Fruit fly (Drosophila melanogaster) whole organism, prepupa: Measurements from ENCODE around the gene CG31051.
A peak's percentile ranks its signal among the peaks of the same experiment; 100 is the strongest.

Source experiments
- Blimp-1 ChIP-seq: fragments of 200-800 bp; sonication (Bioruptor generic); optimal IDR thresholded peaks from 3 replicates; lab custom pipeline; 2017; ENCODE audit warnings: missing biosample characterization, missing genetic modification characterization, mild to moderate bottlenecking, moderate library complexity, missing genetic modification reagents
- CG11294 ChIP-seq: fragments of 200-800 bp; sonication (Bioruptor generic); IDR thresholded peaks from 2 replicates; pipeline ENCODE4 v1.3.6; 2022; ENCODE audit warnings: missing biosample characterization, missing genetic modification characterization
- CG11902 ChIP-seq: fragments of 200-800 bp; sonication (Bioruptor generic); optimal IDR thresholded peaks from 3 replicates; lab custom pipeline; 2016; ENCODE audit warnings: missing biosample characterization, missing genetic modification characterization
- CG3032 ChIP-seq: fragments of 200-800 bp; optimal IDR thresholded peaks from 2 replicates; lab custom pipeline; 2019; ENCODE audit warnings: missing biosample characterization, mild to moderate bottlenecking, missing genetic modification characterization, moderate library complexity
- CG32006 ChIP-seq: fragments of 200-800 bp; sonication (Bioruptor generic); optimal IDR thresholded peaks from 3 replicates; lab custom pipeline; 2017; ENCODE audit warnings: missing biosample characterization, mild to moderate bottlenecking, missing genetic modification characterization
- CG3919 ChIP-seq: fragments of 200-800 bp; sonication (Bioruptor generic); optimal IDR thresholded peaks from 3 replicates; lab custom pipeline; 2016; ENCODE audit warnings: missing biosample characterization, missing genetic modification characterization
- CG6163 ChIP-seq: fragments of 200-800 bp; sonication (Bioruptor generic); IDR thresholded peaks from 3 replicates; pipeline ENCODE4 v1.3.6; 2022; ENCODE audit warnings: missing biosample characterization, missing genetic modification characterization
- CG6276 ChIP-seq: fragments of 200-800 bp; sonication (Bioruptor generic); optimal IDR thresholded peaks from 2 replicates; lab custom pipeline; 2017; ENCODE audit warnings: missing biosample characterization, mild to moderate bottlenecking, missing genetic modification characterization
- CG6792 ChIP-seq: fragments of 200-800 bp; sonication (Bioruptor generic); optimal IDR thresholded peaks from 3 replicates; lab custom pipeline; 2016; ENCODE audit warnings: missing biosample characterization, missing genetic modification characterization
- CG6854 ChIP-seq: fragments of 200-800 bp; sonication (Bioruptor generic); optimal IDR thresholded peaks from 2 replicates; lab custom pipeline; 2017; ENCODE audit warnings: missing biosample characterization, mild to moderate bottlenecking, missing genetic modification characterization
- CG8319 ChIP-seq: fragments of 200-800 bp; sonication (Bioruptor generic); optimal IDR thresholded peaks from 3 replicates; lab custom pipeline; 2016; ENCODE audit warnings: missing biosample characterization, missing genetic modification characterization
- CG8632 ChIP-seq: fragments of 200-800 bp; sonication (Bioruptor generic); optimal IDR thresholded peaks from 3 replicates; lab custom pipeline; 2016; ENCODE audit warnings: missing biosample characterization, missing genetic modification characterization
- CG9139 ChIP-seq: fragments of 200-800 bp; sonication (Bioruptor generic); optimal IDR thresholded peaks from 3 replicates; lab custom pipeline; 2017; ENCODE audit warnings: missing biosample characterization, mild to moderate bottlenecking, missing genetic modification characterization
- Eip78C ChIP-seq: fragments of 200-800 bp; sonication (Bioruptor generic); peaks from one replicate; lab custom pipeline; 2016; ENCODE audit warnings: missing biosample characterization, missing genetic modification characterization
- Eip93F ChIP-seq: fragments of 200-800 bp; sonication (Bioruptor generic); optimal IDR thresholded peaks from 2 replicates; lab custom pipeline; 2016; ENCODE audit warnings: missing biosample characterization, mild to moderate bottlenecking, missing genetic modification characterization
- Gug ChIP-seq: fragments of 200-800 bp; sonication (Bioruptor generic); IDR thresholded peaks from 2 replicates; pipeline ENCODE4 v1.3.6; 2022; ENCODE audit warnings: missing biosample characterization, missing genetic modification characterization
- OdsH ChIP-seq: fragments of 200-800 bp; sonication (Bioruptor generic); optimal IDR thresholded peaks from 3 replicates; lab custom pipeline; 2016; ENCODE audit warnings: missing biosample characterization, missing genetic modification characterization
- Sox102F ChIP-seq: fragments of 200-800 bp; sonication (Bioruptor generic); optimal IDR thresholded peaks from 2 replicates; lab custom pipeline; 2016; ENCODE audit warnings: missing biosample characterization, mild to moderate bottlenecking, missing genetic modification characterization
- achi ChIP-seq: fragments of 200-800 bp; sonication (Bioruptor generic); optimal IDR thresholded peaks from 3 replicates; lab custom pipeline; 2016; ENCODE audit warnings: missing biosample characterization, missing genetic modification characterization
- acj6 ChIP-seq: fragments of 200-800 bp; sonication (Bioruptor generic); optimal IDR thresholded peaks from 3 replicates; lab custom pipeline; 2016; ENCODE audit warnings: missing biosample characterization, missing genetic modification characterization
- eg ChIP-seq: fragments of 200-800 bp; sonication (Bioruptor generic); IDR thresholded peaks from 3 replicates; pipeline ENCODE4 v1.3.6; 2022; ENCODE audit warnings: missing biosample characterization, missing genetic modification characterization
- esn ChIP-seq: fragments of 200-800 bp; sonication (Bioruptor generic); optimal IDR thresholded peaks from 2 replicates; lab custom pipeline; 2016; ENCODE audit warnings: missing biosample characterization, mild to moderate bottlenecking, missing genetic modification characterization, moderate library complexity
- fkh ChIP-seq: fragments of 200-800 bp; sonication (Bioruptor generic); optimal IDR thresholded peaks from 3 replicates; lab custom pipeline; 2017; ENCODE audit warnings: missing biosample characterization, mild to moderate bottlenecking, missing genetic modification characterization, moderate library complexity
- net ChIP-seq: fragments of 200-800 bp; sonication (Bioruptor generic); optimal IDR thresholded peaks from 3 replicates; lab custom pipeline; 2016; ENCODE audit warnings: missing biosample characterization, missing genetic modification characterization
- pdm3 ChIP-seq: fragments of 200-800 bp; sonication (Bioruptor generic); optimal IDR thresholded peaks from 3 replicates; lab custom pipeline; 2016; ENCODE audit warnings: missing biosample characterization, missing genetic modification characterization
- spab ChIP-seq: fragments of 200-800 bp; sonication (Bioruptor generic); optimal IDR thresholded peaks from 2 replicates; lab custom pipeline; 2017; ENCODE audit warnings: missing biosample characterization, mild to moderate bottlenecking, missing genetic modification characterization, missing genetic modification reagents
- ss ChIP-seq, 2 experiments: fragments of 200-800 bp; sonication (Bioruptor generic); optimal IDR thresholded peaks; 2 replicates in 1 of 2; 3 replicates in 1 of 2; lab custom pipeline; 2017 to 2018; ENCODE audit warnings: mild to moderate bottlenecking in 2 of 2, missing biosample characterization in 2 of 2, missing genetic modification characterization in 2 of 2, moderate library complexity in 1 of 2
- svp ChIP-seq: fragments of 200-800 bp; sonication (Bioruptor generic); peaks from one replicate; lab custom pipeline; 2016; ENCODE audit warnings: missing biosample characterization, missing genetic modification characterization
- topi ChIP-seq: fragments of 200-800 bp; sonication (Bioruptor generic); optimal IDR thresholded peaks from 3 replicates; lab custom pipeline; 2016; ENCODE audit warnings: missing biosample characterization, missing genetic modification characterization

Gene CG31051

DNA sequence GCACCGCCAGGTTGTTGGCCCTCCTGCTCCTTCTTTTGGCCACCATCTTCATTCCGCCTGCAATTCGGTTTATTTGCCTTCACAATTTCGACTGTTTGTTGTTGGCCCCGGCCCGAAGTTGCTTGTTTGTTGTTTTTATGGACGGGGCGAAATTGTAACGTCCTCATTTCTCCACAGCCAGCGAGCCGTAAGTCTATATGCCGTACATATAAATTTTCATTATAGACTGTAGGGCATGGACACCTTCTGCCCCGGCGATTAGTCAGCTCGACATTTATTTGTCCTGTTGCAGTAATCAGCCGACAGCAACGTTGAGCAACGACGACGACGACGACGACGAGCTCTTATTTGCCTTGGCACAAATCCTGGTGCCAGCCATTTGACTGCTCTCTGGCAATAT is 38.5 kb upstream of the CG31051 start (continued):
- TF ChIP-seq CG11902 (GFP tag; lab: Kevin White, UChicago): no peak
- no peak for TF ChIP-seq eg (GFP tag; lab: Robert Waterston, UW)
- peak; percentile 1 for TF ChIP-seq Sox102F (GFP tag; lab: Kevin White, UChicago)
- TF ChIP-seq CG8319: no peak
- no peak for TF ChIP-seq CG11294 (GFP tag; lab: Robert Waterston, UW)
- TF ChIP-seq Eip93F (GFP tag; lab: Kevin White, UChicago): no peak
- no peak for TF ChIP-seq achi (GFP tag; lab: Kevin White, UChicago)
- TF ChIP-seq CG8632 (GFP tag; lab: Kevin White, UChicago): no peak
- peak; percentile 60 for TF ChIP-seq Eip78C
- TF ChIP-seq CG3919 (GFP tag; lab: Kevin White, UChicago): no peak

DNA sequence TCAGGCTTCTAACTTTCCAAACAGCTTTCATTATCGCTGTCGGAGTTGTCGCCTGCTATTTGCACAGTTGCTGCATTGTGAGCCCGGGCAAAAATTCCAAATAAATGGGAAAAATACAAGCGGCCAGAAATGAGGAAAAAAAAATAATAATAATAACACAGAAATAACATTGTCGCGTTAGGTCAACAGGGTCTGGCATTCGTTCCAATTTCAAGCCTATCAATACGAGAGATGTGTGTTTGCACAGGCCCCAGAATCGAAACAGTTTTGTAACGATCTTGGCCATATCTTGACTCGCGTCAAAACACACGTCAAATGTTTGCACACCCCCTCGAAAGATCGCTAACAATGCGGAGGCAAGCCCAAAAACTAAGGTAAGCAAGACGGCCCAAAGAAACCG is 36.1 kb upstream of the CG31051 start:
- TF ChIP-seq CG6792 (GFP tag; lab: Kevin White, UChicago) (no peak), fkh (GFP tag; lab: Kevin White, UChicago) (peak; percentile 99)
- TF ChIP-seq, all 60 proteins: peak for 1

DNA sequence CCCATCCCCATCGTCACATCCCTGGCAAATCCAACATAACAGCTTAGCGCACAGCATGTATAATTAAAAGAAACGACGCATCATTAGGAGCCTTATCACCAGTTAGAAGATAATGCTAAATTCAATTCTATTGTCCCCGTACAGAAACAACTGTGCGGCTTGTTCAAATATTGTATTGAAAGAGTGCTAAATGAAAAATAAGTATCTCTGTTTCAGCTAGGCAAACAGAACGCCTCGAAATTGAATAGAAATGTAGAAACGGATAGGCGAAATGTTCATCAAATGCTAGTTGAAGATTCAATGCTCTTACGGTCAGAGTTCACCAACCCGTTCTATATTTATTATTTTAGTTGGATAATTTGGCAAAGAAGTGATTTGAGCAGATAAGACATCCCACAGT is 35.5 kb upstream of the CG31051 start:
- TF ChIP-seq fkh (GFP tag; lab: Kevin White, UChicago): peak; percentile 52
- TF ChIP-seq pdm3 (GFP tag; lab: Kevin White, UChicago): no peak

DNA sequence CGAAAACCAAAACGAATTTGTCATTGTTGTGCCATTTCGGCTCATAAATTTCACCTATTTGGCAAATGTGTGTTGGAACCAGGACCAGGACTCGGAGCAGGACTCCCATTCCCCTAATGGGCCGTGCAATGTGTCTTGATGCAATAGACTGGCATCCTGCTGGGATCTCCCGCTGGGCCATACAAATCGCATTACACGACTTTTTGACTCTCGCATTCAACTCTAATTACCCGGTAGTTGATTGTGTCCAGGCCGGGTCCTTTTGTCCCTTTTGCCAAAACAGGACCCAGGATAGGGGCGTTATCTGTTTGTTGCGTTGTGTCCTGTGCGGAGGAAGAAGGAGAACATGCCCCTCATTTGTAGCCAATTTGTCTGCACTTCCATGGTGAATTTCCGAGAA is 35.0 kb upstream of the CG31051 start:
- TF ChIP-seq topi (GFP tag; lab: Kevin White, UChicago) (no peak), esn (GFP tag; lab: Kevin White, UChicago) (no peak)

DNA sequence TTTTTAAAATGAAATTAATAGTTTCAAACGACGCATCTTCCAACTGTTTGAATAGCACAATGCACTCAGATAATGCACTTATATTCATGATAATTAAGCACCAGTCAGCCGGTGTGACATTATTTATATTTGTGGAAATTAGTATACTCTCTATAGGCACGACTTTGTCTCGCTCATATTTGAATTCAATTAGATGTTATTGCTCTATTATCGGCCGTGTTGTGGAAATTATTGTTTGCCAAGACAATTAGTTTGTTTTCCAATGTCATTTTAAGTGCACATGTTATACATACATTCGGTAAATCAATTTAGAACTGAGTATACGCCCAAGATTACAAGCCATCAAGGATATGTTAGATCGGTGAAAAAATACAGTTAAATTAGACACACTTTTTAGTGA is 32.7 kb upstream of the CG31051 start:
- TF ChIP-seq fkh (GFP tag; lab: Kevin White, UChicago) (peak; percentile 52), net (no peak), CG32006 (GFP tag; lab: Kevin White, UChicago) (no peak), CG8632 (GFP tag; lab: Kevin White, UChicago) (no peak), Eip93F (GFP tag; lab: Kevin White, UChicago) (no peak)

DNA sequence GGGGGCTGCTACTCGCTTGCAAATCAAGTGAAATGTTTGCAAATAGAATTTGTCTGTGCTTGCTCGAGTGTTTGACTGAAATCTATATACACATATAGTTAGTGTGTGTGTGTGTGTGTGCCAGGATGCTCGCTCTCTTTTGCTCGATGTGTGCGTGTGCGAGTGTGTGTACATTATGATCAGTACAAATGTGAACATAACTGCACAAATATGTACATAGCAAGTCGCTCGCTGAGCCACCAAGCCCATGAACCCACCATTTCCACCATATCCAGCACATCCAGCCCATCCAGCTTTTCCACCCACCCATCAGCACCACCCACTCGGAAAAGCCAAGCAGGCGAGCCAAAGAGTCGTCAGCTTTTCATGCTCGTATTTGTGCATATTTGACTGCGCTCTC is 31.9 kb upstream of the CG31051 start:
- TF ChIP-seq fkh (GFP tag; lab: Kevin White, UChicago): peak; percentile 87
- TF ChIP-seq CG6276 (GFP tag; lab: Kevin White, UChicago): no peak
- TF ChIP-seq Gug: no peak
- TF ChIP-seq acj6 (GFP tag; lab: Kevin White, UChicago): no peak
- TF ChIP-seq, all 60 proteins: peak for 1

DNA sequence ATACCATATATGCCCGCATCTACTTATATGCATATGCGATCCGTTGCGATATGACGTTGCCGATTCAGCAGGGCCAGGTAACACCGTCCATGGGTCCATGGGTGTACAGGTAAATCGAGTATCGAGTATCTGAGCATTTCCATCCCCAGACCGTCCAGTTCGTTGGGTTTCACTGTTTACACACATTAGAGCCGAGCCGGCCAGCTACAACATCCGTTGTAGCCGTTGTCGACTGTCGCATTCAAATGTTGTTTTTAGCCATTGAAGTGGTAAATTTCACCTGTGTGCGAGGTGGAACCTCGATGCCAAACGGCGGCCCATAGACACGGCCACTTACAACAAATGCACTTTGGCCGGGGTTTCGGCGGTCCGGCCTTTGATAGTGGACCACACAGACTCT is 28.1 kb upstream of the CG31051 start:
- peak; percentile 86 for TF ChIP-seq fkh (GFP tag; lab: Kevin White, UChicago)
- no peak for TF ChIP-seq CG3032 (tag; lab: Kevin White, UChicago)

DNA sequence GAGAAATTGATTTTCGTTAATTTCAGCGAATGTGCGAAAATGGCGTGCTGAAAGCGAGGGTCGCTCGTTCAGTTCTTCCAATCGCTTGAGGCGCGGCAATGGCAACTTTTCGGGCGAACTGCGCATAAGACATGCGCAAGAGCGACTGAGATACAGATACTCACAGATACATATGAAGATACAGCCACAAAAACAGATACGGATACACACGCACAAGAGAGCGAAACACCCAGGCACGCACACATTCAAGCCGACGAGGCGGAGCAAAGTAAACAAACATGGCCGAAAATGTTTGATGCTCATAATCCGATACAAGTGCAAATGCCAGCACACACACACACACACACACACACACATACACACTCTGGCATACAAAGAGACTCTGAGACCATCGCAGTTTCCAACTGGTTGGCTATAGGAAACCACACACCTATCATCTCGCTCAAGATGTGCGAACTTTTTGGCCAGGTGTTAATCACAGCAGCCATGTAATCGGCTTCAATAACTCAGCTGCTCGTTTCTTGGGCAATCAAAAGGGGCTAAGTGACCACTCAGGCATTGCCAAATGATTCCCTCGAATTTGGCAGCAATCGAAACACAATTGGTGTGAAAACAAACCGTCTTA is 26.9 kb upstream of the CG31051 start:
- TF ChIP-seq fkh (GFP tag; lab: Kevin White, UChicago): peak; percentile 100
- TF ChIP-seq Gug: no peak
- no peak for TF ChIP-seq CG6163
- TF ChIP-seq spab: no peak
- TF ChIP-seq ss (GFP tag; optimal IDR thresholded peaks at IDR 0.05; lab: Kevin White, UChicago): no peak
- TF ChIP-seq CG9139: no peak
- TF ChIP-seq Eip78C: peak; percentile 52
- peak; percentile 36; the same call in 1 of the 3 replicates for TF ChIP-seq eg (GFP tag; lab: Robert Waterston, UW)
- TF ChIP-seq OdsH: no peak
- TF ChIP-seq svp (GFP tag; lab: Kevin White, UChicago): no peak
- TF ChIP-seq CG3919 (GFP tag; lab: Kevin White, UChicago): peak; percentile 0
- no peak for TF ChIP-seq achi (GFP tag; lab: Kevin White, UChicago)
- TF ChIP-seq Blimp-1 (GFP tag; lab: Kevin White, UChicago): no peak
- TF ChIP-seq CG6854: no peak
- peak; percentile 12 for TF ChIP-seq esn (GFP tag; lab: Kevin White, UChicago)
